Worm (Caenorhabditis elegans) whole organism, L4/young adult: ENCODE measurements around the gene Y45F10B.9.
"Not testable (repeated sequence)": the region's sequence is repeated elsewhere in the genome, so short reads cannot be mapped to it uniquely, and the experiment has no call there.

Source experiments
- W03F9.2 ChIP-seq: fragments of 150-350 bp; optimal IDR thresholded peaks from 2 replicates; lab custom pipeline; 2014; ENCODE audit warnings: missing biosample characterization, missing genetic modification characterization
- dao-5 ChIP-seq: sonication (generic microtip); optimal IDR thresholded peaks from 2 replicates; lab custom pipeline; 2016; ENCODE audit warnings: missing genotype, missing genetic modification characterization, moderate library complexity, missing compliant biosample characterization
- him-1 ChIP-seq: sonication (generic microtip); optimal IDR thresholded peaks from 2 replicates; lab custom pipeline; 2016; ENCODE audit warnings: missing genotype, missing genetic modification reagents, missing genetic modification characterization, missing compliant biosample characterization

Y45F10B.9 gene

DNA sequence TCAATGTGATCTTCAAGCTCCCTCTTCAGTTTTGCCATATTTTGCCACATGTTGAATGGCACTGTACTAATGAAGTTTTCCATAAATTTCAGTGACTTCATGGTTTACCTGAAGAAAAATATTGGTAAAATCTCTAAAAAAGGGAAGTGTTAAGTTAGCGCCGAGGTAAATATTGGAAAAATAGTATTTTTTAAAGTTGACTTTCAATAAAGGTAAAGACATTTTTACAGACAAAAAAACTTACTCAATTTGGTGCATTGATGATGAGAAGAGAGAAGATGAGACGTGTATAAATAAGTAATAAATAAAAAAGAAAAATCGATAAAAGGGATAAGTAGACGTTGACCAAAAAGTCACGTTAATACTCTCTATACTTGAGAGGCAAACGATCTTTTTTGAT, at the start of gene Y45F10B.9:
TSS of gene Y45F10B.9 (minus strand) at position 101 of the 400 bp plus-strand sequence.
- not testable (repeated sequence) for TF ChIP-seq him-1 (tag; lab: Kevin White, UChicago); dao-5; W03F9.2

DNA sequence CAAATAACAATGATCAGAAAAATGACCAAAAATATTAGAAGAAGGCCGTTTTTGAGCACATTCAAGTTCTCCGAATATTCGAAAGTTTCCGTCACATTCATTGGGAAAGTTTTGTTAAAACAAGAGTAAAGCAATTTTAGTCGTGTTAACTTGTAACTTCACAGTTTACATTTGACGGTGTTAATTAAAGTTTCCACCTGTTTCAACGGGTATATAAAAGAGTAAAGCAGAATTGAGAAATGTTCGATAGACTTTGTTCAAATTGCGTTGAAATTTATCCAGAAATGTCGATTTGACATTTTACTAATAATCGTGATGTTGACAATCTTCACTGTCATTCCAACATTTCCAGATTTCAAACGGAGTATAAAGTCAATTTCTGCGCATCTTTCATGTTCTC, 48.1 kb upstream of the Y45F10B.9 start, which contains the start of gene srz-29:
TSS of gene srz-29 (minus strand) at position 101 of the 400 bp plus-strand sequence.
- TF ChIP-seq dao-5 (no peak), W03F9.2 (no peak), him-1 (tag; lab: Kevin White, UChicago) (no peak)

ce11 chrIV:13639027-13639426, 41.3 kb upstream of the Y45F10B.9 start, which contains the start of gene ugt-22:
Gene ugt-22 (plus strand): TSS chrIV:13639260.
- no peak for TF ChIP-seq dao-5

DNA sequence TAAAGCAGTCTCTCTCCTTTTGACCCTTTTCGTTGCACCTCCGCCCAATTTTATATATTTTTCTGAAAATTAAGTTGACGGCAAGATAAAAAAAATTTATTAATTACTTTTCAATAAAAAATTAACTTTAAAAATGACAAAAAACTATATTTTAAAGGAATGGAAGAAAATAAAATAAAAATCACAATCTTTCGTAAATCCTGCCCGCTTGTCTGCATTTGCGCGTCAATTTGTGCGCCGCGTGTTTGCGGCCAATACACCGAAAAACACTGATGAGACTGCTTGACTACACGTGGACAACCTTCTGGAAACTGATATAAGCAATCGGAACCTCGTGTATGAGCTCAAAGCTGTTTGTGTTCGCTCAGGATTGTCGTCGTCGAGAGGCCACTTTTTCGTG, 39.3 kb upstream of the Y45F10B.9 start, which contains the start of gene C08F11.7:
TSS of gene C08F11.7 (plus strand) at position 301 of the 400 bp plus-strand sequence.
- TF ChIP-seq him-1 (tag; lab: Kevin White, UChicago): no peak
- no peak for TF ChIP-seq dao-5
- no peak for TF ChIP-seq W03F9.2

DNA sequence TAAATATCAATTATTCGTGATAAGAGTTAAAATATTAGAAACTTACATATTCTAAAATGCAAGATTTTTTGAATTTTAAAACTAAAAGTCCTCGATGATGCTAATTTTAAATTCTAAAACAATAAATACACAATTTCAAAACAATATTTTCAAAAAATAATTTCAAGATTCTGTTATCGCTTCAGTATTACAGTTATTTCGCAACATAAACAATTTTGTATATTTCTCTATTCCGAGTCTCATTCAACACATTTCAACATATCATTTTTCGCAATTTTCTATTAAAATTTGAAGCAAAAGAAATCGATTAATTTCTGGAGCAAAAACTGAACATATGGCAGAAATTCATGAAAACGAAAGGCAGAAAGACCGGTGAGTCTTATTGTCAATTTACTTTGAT, 35.5 kb upstream of the Y45F10B.9 start, which contains the start of gene fbxa-98:
TSS of gene fbxa-98 (plus strand) at position 243 of the 400 bp plus-strand sequence.
- TF ChIP-seq him-1 (tag; lab: Kevin White, UChicago) (no peak), dao-5 (no peak), W03F9.2 (no peak)

ce11 chrIV:13632613-13633012, 34.9 kb upstream of the Y45F10B.9 start:
- no peak for TF ChIP-seq him-1 (tag; lab: Kevin White, UChicago)
- TF ChIP-seq dao-5: no peak
- TF ChIP-seq W03F9.2: no peak

- TF ChIP-seq him-1 (tag; lab: Kevin White, UChicago) (no peak), W03F9.2 (no peak), dao-5 (no peak)
These were observed 28.8 kb upstream of the Y45F10B.9 start, which contains the start of gene sru-21 for ce11 chrIV:13626469-13626868. Gene sru-21 (plus strand): TSS chrIV:13626769.

ce11 chrIV:13623533-13623932, 25.8 kb upstream of the Y45F10B.9 start, which contains the start of gene C08F11.1:
Gene C08F11.1 (plus strand): TSS chrIV:13623833.
- TF ChIP-seq him-1 (tag; lab: Kevin White, UChicago): no peak
- TF ChIP-seq W03F9.2: no peak
- TF ChIP-seq dao-5: no peak

DNA sequence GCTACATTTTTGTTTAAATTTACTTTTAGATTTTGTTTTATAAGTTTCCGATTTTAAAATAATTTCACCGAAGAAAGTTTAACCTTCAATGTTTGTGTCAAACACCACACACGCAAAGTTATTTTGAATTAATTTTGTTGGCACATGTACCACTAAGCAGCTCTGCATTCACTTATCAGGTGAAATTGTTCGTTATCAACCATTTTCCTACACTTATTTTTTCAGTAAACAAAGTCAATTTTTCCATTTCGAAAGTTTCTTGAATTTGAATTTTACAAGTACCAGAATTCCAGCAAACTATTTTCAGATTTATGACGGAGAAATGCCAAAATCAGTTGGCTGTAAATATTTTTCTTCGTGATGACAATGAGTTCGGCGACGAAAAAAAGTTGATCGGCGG, 21.5 kb upstream of the Y45F10B.9 start, which contains the start of gene C08F11.3:
TSS of gene C08F11.3 (plus strand) at position 301 of the 400 bp plus-strand sequence.
- TF ChIP-seq dao-5 (no peak), him-1 (tag; lab: Kevin White, UChicago) (no peak), W03F9.2 (no peak)

DNA sequence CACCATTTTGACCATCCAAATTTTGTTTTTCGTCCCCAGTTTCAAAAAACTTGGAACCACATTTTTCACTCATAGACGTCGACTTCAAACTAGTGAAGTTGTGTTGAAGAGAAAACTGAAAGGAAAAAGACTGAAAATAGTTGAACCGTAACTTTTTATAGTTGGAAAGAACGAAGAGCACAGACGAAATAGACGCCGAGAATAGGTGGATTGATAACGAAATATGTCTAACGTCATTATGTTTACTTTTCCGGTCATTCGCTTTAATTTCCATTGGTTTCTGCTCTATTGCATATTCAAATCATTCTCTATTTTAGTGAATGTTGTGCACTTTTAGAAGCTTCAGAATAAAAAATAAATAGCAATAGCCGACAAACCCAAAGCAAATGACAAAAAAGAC, 12.0 kb upstream of the Y45F10B.9 start, which contains the start of gene C08F11.13:
TSS of gene C08F11.13 (minus strand) at position 138 of the 400 bp plus-strand sequence.
- TF ChIP-seq him-1 (tag; lab: Kevin White, UChicago) (no peak), W03F9.2 (no peak)

ce11 chrIV:13601973-13602669, 4.4 kb upstream of the Y45F10B.9 start, which contains the start of gene Y45F10B.59:
Gene Y45F10B.59 (plus strand): TSS chrIV:13602619.
- no peak for TF ChIP-seq W03F9.2
- TF ChIP-seq him-1 (tag; lab: Kevin White, UChicago): no peak
- no peak for TF ChIP-seq dao-5

DNA sequence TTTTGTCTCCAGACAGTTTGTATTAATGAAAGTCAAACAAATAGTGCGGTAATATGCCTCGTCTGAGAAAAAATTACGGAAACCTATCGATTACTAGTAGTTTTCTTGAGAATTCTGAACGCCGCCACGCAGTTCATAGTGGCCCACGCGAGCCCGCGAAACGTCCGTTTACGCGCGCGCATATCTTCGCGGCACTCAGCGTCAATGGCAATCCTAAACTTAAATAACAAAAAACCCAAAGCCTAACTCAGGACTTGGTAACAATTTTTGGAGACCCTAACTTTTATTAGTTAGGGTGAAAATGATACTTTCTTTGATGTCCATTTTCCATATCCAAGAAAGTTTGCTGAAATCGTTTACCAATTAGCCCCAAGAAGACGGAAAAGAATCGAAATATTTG, 3.7 kb upstream of the Y45F10B.9 start:
- TF ChIP-seq dao-5 (no peak), W03F9.2 (no peak), him-1 (tag; lab: Kevin White, UChicago) (no peak)

DNA sequence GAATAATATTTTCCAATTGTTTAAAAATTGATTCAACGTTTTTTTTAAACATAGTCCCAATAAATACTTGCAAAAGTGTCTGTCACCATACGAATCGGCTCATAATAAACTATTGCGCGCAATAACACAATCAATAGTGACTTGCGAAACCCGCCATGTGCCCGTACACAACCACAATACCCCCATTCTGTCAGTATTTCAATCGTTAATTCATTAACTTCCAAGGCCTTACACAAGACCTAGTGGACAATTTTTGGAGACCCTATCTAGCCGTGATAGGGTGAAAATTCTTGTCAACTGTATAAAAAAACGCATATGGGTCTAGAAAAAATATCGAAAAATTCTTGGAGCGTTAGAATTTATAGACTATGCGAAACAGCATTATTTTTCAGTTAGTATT, 2.9 kb upstream of the Y45F10B.9 start:
- TF ChIP-seq W03F9.2 (no peak), dao-5 (no peak), him-1 (tag; lab: Kevin White, UChicago) (no peak)

ce11 chrIV:13593351-13593750, 4.4 kb downstream of the Y45F10B.9 start, which contains the start of gene Y45F10B.3:
Gene Y45F10B.3 (plus strand): TSS chrIV:13593651.
- TF ChIP-seq W03F9.2 (no peak), dao-5 (no peak), him-1 (tag; lab: Kevin White, UChicago) (no peak)

ce11 chrIV:13591645-13592044, 6.1 kb downstream of the Y45F10B.9 start, which contains the start of gene tsp-5:
Gene tsp-5 (minus strand): TSS chrIV:13591745.
- TF ChIP-seq W03F9.2 (no peak), dao-5 (no peak), him-1 (tag; lab: Kevin White, UChicago) (no peak)
